Worm (Caenorhabditis elegans): ENCODE results near the gene C01G10.18.
A peak's percentile ranks its signal among the peaks of the same experiment; 100 is the strongest.

C01G10.18 gene

ce11 chrV:15056346-15056839 lies 32.1 kb downstream of the C01G10.18 start:
- TF ChIP-seq egl-43 (GFP tag; IDR thresholded peaks at IDR 0.05) (0 out of 2 replicates have a peak, but pooled peaks have one; percentile 24), nhr-111 (GFP tag; optimal IDR thresholded peaks at IDR 0.05) (no peak), zip-11 (GFP tag; IDR thresholded peaks at IDR 0.05) (no peak), T26A8.4 (GFP tag; IDR thresholded peaks at IDR 0.05) (no peak), mdt-29 (GFP tag; IDR thresholded peaks at IDR 0.05) (no peak), Y5F2A.4 (GFP tag; optimal IDR thresholded peaks at IDR 0.05) (no peak), D1046.2 (GFP tag; IDR thresholded peaks at IDR 0.05) (no peak), ceh-82 (tag; optimal IDR thresholded peaks at IDR 0.05) (no peak)

DNA sequence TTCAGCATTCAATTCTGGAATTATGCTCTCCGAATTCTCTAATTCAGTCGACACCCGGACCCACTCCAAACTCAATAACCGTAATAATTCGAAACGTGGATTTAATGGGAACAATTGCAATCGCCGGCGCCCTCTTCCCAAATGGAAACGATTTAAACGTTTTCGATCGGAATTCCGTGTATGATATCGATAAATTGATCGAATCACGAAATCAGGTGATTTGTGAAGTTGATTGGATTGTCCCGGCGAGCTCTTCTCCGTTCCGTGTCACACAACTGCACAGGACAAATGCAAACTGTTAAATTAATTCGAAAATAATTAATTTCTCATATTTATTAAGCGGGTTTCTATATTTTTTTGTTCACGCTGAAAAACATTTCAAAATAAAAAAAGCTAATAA lies 32.6 kb downstream of the C01G10.18 start, which contains the start of gene C25D7.16:
C25D7.16 (plus strand) TSS at position 301 of the 400 bp plus-strand sequence.
- TF ChIP-seq aha-1 (tag) (peak; percentile 49), nhr-42 (GFP tag; IDR thresholded peaks at IDR 0.05) (no peak)

DNA sequence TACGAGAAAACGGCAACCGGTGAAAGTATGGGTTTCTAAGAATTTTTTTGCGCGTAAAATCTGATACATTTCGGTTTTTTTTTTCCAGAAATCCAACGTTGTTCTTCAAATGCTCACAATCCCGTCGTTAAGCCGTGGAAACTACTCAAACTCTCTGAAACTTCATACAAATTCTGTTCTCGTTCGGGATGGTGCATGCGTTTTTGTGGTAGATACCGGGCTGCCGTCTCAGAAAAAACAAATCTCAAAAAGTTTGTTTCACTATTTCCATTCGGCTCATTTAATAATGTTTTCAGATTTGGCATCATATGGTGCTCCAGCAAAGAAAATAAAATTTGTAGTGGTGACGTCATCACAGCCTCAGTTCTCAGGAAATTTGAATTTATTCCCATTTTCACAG lies 33.8 kb downstream of the C01G10.18 start:
- TF ChIP-seq ceh-44 (GFP tag; IDR thresholded peaks at IDR 0.05) (no peak), aha-1 (tag) (peak; percentile 91)

DNA sequence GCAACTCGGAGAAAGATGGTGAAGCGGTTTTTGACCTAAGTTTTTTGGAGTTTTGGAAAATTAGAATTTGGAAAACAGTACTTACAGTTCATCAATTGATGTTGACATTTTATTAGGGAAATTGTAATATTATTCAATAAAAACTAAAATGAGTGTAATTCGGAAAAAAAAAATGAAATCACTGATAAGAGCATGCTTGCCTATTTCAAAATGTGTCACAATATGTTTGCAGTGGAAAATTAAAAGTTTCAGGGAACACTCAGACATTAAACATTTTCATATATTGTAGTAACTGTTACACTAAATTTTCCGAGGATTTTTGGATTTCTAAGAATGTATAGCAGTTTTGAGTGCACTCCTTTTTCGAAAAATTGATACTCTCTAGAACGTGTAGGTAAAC lies 36.1 kb downstream of the C01G10.18 start, which contains the start of the genes fbxa-82 and C25D7.5:
fbxa-82 (minus strand) TSS at position 163 of the 400 bp plus-strand sequence.
C25D7.5 (plus strand) TSS at position 283 of the 400 bp plus-strand sequence.
- no peak for TF ChIP-seq snpc-4 (tag; optimal IDR thresholded peaks at IDR 0.05)
- TF ChIP-seq mxl-2 (GFP tag; conservative IDR thresholded peaks at IDR 0.05): no peak
- TF ChIP-seq madf-9 (GFP tag; conservative IDR thresholded peaks at IDR 0.05): no peak
- peak; percentile 82 for TF ChIP-seq zip-2 (tag; optimal IDR thresholded peaks at IDR 0.05)
- peak; percentile 62 for TF ChIP-seq ztf-7 (tag; optimal IDR thresholded peaks at IDR 0.05)
- no peak for TF ChIP-seq hlh-30 (tag; optimal IDR thresholded peaks at IDR 0.05; ENCODE audit: insufficient read depth)
- no peak for TF ChIP-seq php-3 (GFP tag; IDR thresholded peaks at IDR 0.05)
- no peak for TF ChIP-seq lin-15B (tag; optimal IDR thresholded peaks at IDR 0.05)
- TF ChIP-seq skn-1 (tag; optimal IDR thresholded peaks at IDR 0.05): no peak
- TF ChIP-seq T20F7.1 (GFP tag; optimal IDR thresholded peaks at IDR 0.05): no peak
- no peak for TF ChIP-seq T26A8.4 (GFP tag; IDR thresholded peaks at IDR 0.05)
- peak; percentile 43 for TF ChIP-seq nhr-28 (tag; optimal IDR thresholded peaks at IDR 0.05)
- TF ChIP-seq pqm-1 (tag; optimal IDR thresholded peaks at IDR 0.05): peak; percentile 24
- TF ChIP-seq F44E2.7 (GFP tag; IDR thresholded peaks at IDR 0.05): no peak
- TF ChIP-seq nhr-77 (tag; optimal IDR thresholded peaks at IDR 0.05): peak; percentile 57
- TF ChIP-seq nhr-48 (tag; optimal IDR thresholded peaks at IDR 0.05): no peak
- no peak for TF ChIP-seq daf-16 (GFP tag; optimal IDR thresholded peaks at IDR 0.05)
- TF ChIP-seq daf-16 (tag; optimal IDR thresholded peaks at IDR 0.05): peak; percentile 59
- no peak for TF ChIP-seq egl-27 (tag; optimal IDR thresholded peaks at IDR 0.05)
- no peak for TF ChIP-seq Y75B8A.6 (GFP tag; IDR thresholded peaks at IDR 0.05)
- no peak for TF ChIP-seq ZK337.2 (GFP tag; IDR thresholded peaks at IDR 0.05)

DNA sequence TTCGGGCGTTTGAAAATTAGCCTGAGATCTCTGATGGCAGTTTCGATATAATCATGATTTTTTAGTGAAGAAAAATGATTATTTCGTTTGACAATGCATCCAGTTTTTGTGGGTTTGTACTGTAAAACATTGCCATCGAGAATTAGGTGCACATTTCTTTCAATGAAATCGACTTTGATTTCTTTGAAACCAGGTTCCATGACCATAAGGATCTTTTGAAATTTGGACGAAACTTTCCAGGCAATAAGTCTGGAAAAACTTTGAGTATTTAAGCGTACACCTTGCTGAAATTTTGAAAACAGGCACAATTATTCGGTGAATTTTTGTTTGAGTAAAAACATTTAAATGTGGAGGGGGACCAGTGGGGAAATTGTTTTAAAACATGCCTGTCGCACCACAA lies 36.8 kb downstream of the C01G10.18 start:
- TF ChIP-seq zag-1 (tag; optimal IDR thresholded peaks at IDR 0.05) (no peak), nhr-11 (tag; optimal IDR thresholded peaks at IDR 0.05) (no peak), aha-1 (tag) (peak; percentile 91)

ce11 chrV:15048107-15048506 lies 40.4 kb downstream of the C01G10.18 start, which contains the start of gene sdc-3:
Gene sdc-3, minus strand, starts transcription at chrV:15048207.
- TF ChIP-seq dmd-6 (GFP tag; IDR thresholded peaks at IDR 0.05) (no peak), daf-16 (GFP tag; optimal IDR thresholded peaks at IDR 0.05) (no peak), daf-16 (tag; optimal IDR thresholded peaks at IDR 0.05) (peak; percentile 14), unc-130 (GFP tag; optimal IDR thresholded peaks at IDR 0.05) (no peak), sdz-12 (GFP tag; optimal IDR thresholded peaks at IDR 0.05) (no peak), nhr-237 (tag; optimal IDR thresholded peaks at IDR 0.05) (no peak), ctbp-1 (GFP tag; IDR thresholded peaks at IDR 0.05) (no peak), mxl-2 (GFP tag; conservative IDR thresholded peaks at IDR 0.05) (no peak), ZK337.2 (GFP tag; IDR thresholded peaks at IDR 0.05) (no peak), madf-9 (GFP tag; conservative IDR thresholded peaks at IDR 0.05) (no peak), mxl-3 (GFP tag; optimal IDR thresholded peaks at IDR 0.05) (peak; percentile 19), duxl-1 (tag; optimal IDR thresholded peaks at IDR 0.05; ENCODE audit: poor library complexity) (no peak), nhr-102 (tag; optimal IDR thresholded peaks at IDR 0.05) (no peak), Y48G9A.11 (GFP tag; IDR thresholded peaks at IDR 0.05) (no peak), ceh-20 (GFP tag; IDR thresholded peaks at IDR 0.05) (no peak), snpc-1.2 (GFP tag; IDR thresholded peaks at IDR 0.05) (no peak), php-3 (GFP tag; IDR thresholded peaks at IDR 0.05) (no peak), aha-1 (tag) (peak; percentile 73)

Measured in whole organism, L4 larva.